Fruit fly (Drosophila melanogaster): ENCODE data around the gene CG1677.

Gene CG1677

DNA sequence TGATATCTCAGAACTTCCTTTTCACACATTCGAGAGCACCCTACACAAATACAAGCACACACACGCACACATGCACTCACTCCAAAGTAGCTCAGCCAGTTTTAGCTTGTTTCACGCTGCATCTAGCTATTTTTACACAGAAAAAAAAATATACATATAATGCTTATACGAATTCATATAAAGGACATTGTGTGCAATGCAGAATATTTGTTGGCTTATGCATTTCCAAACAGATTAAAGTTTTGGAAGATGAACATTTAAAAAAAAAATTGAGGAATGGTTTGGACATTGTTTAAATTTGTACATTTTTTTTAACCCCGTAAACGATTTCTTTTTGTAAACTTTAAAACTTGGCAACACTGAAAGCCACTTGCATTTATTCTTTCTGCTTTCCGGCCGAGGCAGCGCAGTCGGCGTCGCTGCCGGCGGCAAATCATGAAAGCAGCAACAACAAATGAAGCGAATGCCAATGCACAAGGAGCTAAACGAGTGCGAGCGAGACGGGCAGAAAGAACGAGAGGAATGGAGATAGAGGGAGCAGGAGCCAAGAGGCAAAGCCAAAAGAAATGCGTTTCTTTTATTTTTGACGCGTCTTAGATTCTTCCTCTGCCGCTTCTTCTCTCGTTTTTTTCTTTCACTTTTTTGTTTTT is 86.4 kb downstream of the CG1677 start (continued):
- TF ChIP-seq CG1233 (GFP tag; optimal IDR thresholded peaks at IDR 0.05), result peak; percentile 81
- TF ChIP-seq CG7745 (tag; optimal IDR thresholded peaks at IDR 0.05), result peak; percentile 41
- peak; percentile 80 for TF ChIP-seq CG8924 (tag; optimal IDR thresholded peaks at IDR 0.05)
- no peak for TF ChIP-seq sr (GFP tag; IDR thresholded peaks at IDR 0.05)
- peak; percentile 75 for TF ChIP-seq CG10959 (GFP tag; IDR thresholded peaks at IDR 0.05)
- TF ChIP-seq grau (tag; optimal IDR thresholded peaks at IDR 0.05), result peak; percentile 77
- no peak; the same call in 1 of the 2 replicates for TF ChIP-seq CG32532 (GFP tag; IDR thresholded peaks at IDR 0.05)
- peak; percentile 14 for TF ChIP-seq Hmr (GFP tag; optimal IDR thresholded peaks at IDR 0.05)
- TF ChIP-seq ab (GFP tag; optimal IDR thresholded peaks at IDR 0.05), result no peak
- TF ChIP-seq CG1792 (GFP tag; optimal IDR thresholded peaks at IDR 0.05), result peak; percentile 16
- TF ChIP-seq CG10543 (GFP tag; optimal IDR thresholded peaks at IDR 0.05), result no peak
- no peak for TF ChIP-seq ato (GFP tag; IDR thresholded peaks at IDR 0.05; ENCODE audit: partially characterized antibody)
- TF ChIP-seq lmd (GFP tag; IDR thresholded peaks at IDR 0.05), result peak; percentile 60
- no peak for TF ChIP-seq hbn (GFP tag; IDR thresholded peaks at IDR 0.05; ENCODE audit: partially characterized antibody)
- TF ChIP-seq Deaf1 (tag; optimal IDR thresholded peaks at IDR 0.05), result peak; percentile 26
- peak; percentile 88 for TF ChIP-seq az2 (GFP tag; optimal IDR thresholded peaks at IDR 0.05)
- peak; percentile 50 for TF ChIP-seq CG15269 (tag; optimal IDR thresholded peaks at IDR 0.05)
- no peak for TF ChIP-seq CG1024 (GFP tag; IDR thresholded peaks at IDR 0.05)
- peak; percentile 94 for TF ChIP-seq CG10979 (tag; optimal IDR thresholded peaks at IDR 0.05)
- no peak for TF ChIP-seq sob (GFP tag; IDR thresholded peaks at IDR 0.05)
- no peak for TF ChIP-seq CG12071 (GFP tag; optimal IDR thresholded peaks at IDR 0.05)
- no peak for TF ChIP-seq Opbp (GFP tag; IDR thresholded peaks at IDR 0.05; ENCODE audit: partially characterized antibody)
- no peak for TF ChIP-seq CG14441 (GFP tag; IDR thresholded peaks at IDR 0.05)
- TF ChIP-seq run (tag; optimal IDR thresholded peaks at IDR 0.05), result peak; percentile 47
- no peak for TF ChIP-seq CG16779 (GFP tag; IDR thresholded peaks at IDR 0.05)
- TF ChIP-seq sd (tag; optimal IDR thresholded peaks at IDR 0.05), result no peak
- peak; percentile 93 for TF ChIP-seq Ssrp (tag; optimal IDR thresholded peaks at IDR 0.05)
- 0 out of 2 replicates have a peak, but pooled peaks have one; percentile 21 for TF ChIP-seq dati (GFP tag; IDR thresholded peaks at IDR 0.05)
- no peak for TF ChIP-seq Dll (GFP tag; IDR thresholded peaks at IDR 0.05; ENCODE audit: partially characterized antibody)
- TF ChIP-seq CG12219 (GFP tag; optimal IDR thresholded peaks at IDR 0.05), result peak; percentile 48
- no peak for TF ChIP-seq vnd (GFP tag; IDR thresholded peaks at IDR 0.05; ENCODE audit: partially characterized antibody)
- TF ChIP-seq CG14050 (GFP tag; IDR thresholded peaks at IDR 0.05), result peak; percentile 18; the same call in 1 of the 3 replicates
- peak; percentile 11 for TF ChIP-seq Meics (GFP tag; optimal IDR thresholded peaks at IDR 0.05)
- peak; percentile 56 for TF ChIP-seq MTF-1 (GFP tag; optimal IDR thresholded peaks at IDR 0.05; ENCODE audit: borderline replicate concordance)
- TF ChIP-seq Ada2b (GFP tag; IDR thresholded peaks at IDR 0.05), result no peak
- peak; percentile 78 for TF ChIP-seq NC2β (GFP tag; optimal IDR thresholded peaks at IDR 0.05)
- TF ChIP-seq Sin3A (optimal IDR thresholded peaks at IDR 0.05), result no peak
- no peak for TF ChIP-seq kni (GFP tag; optimal IDR thresholded peaks at IDR 0.05)
- no peak for TF ChIP-seq tup (GFP tag; optimal IDR thresholded peaks at IDR 0.05)
- TF ChIP-seq lilli (GFP tag; optimal IDR thresholded peaks at IDR 0.05), result peak; percentile 62
- peak; percentile 11 for TF ChIP-seq NK7.1 (GFP tag; optimal IDR thresholded peaks at IDR 0.05)
- TF ChIP-seq slou (GFP tag; optimal IDR thresholded peaks at IDR 0.05), result no peak
- TF ChIP-seq Atf6 (GFP tag; IDR thresholded peaks at IDR 0.05), result no peak
- no peak for TF ChIP-seq Fer2 (tag; optimal IDR thresholded peaks at IDR 0.05)
- no peak for TF ChIP-seq Bgb (GFP tag; IDR thresholded peaks at IDR 0.05; ENCODE audit: partially characterized antibody)
- TF ChIP-seq ci (GFP tag; IDR thresholded peaks at IDR 0.05), result peak; percentile 74; the same call in 2 of the 3 replicates
- peak; percentile 71 for TF ChIP-seq row (GFP tag; IDR thresholded peaks at IDR 0.05)
- no peak for TF ChIP-seq mld (GFP tag; IDR thresholded peaks at IDR 0.05; ENCODE audit: partially characterized antibody)
- no peak for TF ChIP-seq Dip2 (GFP tag; IDR thresholded peaks at IDR 0.05)
- peak; percentile 37; the same call in 1 of the 3 replicates for TF ChIP-seq tgo (GFP tag; IDR thresholded peaks at IDR 0.05)

Data from whole organism, embryonic.